Fruit fly (Drosophila melanogaster): ENCODE data around the gene Best2.

The Best2 gene

DNA sequence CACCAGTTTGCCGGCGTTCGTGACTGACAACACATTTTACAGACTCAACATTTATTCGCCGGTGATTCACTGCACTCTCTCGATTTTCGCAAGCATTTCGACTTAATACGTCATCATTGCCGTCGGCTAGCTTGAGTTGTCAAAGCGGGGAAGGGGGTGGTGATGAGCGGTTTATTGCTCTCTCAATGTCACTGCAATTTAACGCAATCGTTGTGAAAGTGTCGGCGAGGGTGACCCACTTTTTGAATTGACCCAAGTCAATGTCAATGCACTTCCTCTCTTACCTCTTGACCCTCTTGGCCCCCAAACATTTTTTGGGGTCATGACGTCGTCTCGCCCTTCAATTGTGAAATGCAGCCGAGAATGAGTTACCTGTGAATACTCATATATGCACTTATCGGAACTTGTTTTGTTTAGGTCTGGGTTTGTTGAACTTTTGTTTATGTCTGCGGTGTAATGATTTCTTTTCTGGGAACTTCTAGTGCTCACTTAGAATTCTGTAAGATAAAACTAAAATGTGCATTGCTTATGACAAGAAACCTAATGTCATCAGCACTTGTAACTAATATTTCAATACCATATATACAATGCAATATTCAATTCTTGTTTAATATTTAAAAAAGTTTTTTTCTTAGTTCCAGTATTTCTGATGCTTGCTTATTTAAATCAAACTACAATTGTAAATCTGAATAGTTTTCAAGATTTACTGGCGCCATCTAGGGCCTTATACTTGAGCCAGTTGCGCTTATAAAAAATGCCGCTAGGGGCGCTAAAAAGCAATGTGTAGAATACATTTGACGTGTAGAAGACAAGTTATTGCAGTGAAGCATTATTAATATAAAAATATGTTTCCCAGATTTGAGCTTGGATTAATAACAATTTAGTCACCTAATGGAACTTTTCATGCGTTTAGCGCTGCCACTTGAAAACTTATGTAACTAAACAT lies 7.7 kb upstream of the Best2 start:
- TF ChIP-seq Myc (optimal IDR thresholded peaks at IDR 0.05) (no peak), ttk (optimal IDR thresholded peaks at IDR 0.05) (no peak), insv (optimal IDR thresholded peaks at IDR 0.05) (no peak), Sin3A (optimal IDR thresholded peaks at IDR 0.05) (no peak), psq (optimal IDR thresholded peaks at IDR 0.05) (no peak), h (optimal IDR thresholded peaks at IDR 0.05) (no peak)

DNA sequence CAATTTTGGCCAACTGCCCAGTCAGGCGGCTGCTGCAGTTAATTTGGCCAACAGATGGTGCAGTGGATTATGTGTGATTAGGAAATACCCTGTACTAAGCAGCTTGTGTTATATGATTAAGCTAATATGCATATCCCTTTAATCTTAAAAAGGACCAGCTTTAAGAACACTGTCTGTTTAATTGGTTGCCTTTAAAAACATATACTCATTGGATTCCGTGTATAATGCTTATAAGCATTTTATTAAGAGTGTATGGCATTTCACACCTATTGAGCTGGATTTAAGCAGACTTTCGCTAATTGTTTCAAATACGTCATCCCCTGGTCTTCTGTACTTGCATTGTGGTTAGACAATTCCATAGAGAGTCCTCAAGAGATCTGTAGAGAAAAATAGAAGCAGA lies 7.0 kb upstream of the Best2 start:
- no peak for TF ChIP-seq h (optimal IDR thresholded peaks at IDR 0.05)
- no peak for TF ChIP-seq insv (optimal IDR thresholded peaks at IDR 0.05)
- TF ChIP-seq psq (optimal IDR thresholded peaks at IDR 0.05) = no peak
- no peak for TF ChIP-seq ttk (optimal IDR thresholded peaks at IDR 0.05)
- TF ChIP-seq Myc (optimal IDR thresholded peaks at IDR 0.05) = no peak
- no peak for TF ChIP-seq Sin3A (optimal IDR thresholded peaks at IDR 0.05)

- TF ChIP-seq h (optimal IDR thresholded peaks at IDR 0.05) = no peak
- TF ChIP-seq Myc (optimal IDR thresholded peaks at IDR 0.05) = no peak
- TF ChIP-seq Sin3A (optimal IDR thresholded peaks at IDR 0.05) = no peak
- no peak for TF ChIP-seq ttk (optimal IDR thresholded peaks at IDR 0.05)
- no peak for TF ChIP-seq insv (optimal IDR thresholded peaks at IDR 0.05)
- TF ChIP-seq psq (optimal IDR thresholded peaks at IDR 0.05) = no peak
These were observed 6.4 kb upstream of the Best2 start, which contains the start of gene Ldh for dm6 chr3L:6262644-6263404. Ldh (minus strand) TSS chr3L:6262694.

DNA sequence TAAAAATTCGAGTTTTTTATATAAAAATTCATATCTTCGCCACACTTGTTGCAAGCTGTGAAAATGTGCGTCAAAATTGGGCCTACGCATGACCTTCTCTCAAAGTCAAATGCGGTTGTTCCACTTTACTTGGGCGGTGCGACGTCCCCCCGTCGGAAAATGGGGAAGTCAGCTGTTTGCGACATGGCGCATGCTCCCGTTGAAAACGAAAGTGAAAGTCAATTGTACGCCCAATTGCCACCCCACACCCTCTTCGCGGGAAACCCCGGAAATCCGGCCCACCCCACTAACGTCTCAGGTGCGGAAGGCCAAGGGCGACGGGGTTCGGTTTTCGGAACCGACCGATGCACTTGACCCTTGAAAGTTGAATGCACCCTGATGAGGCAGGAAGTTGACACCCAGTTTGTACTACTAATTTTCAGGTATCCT lies 5.6 kb upstream of the Best2 start:
- TF ChIP-seq ttk (optimal IDR thresholded peaks at IDR 0.05) (no peak), psq (optimal IDR thresholded peaks at IDR 0.05) (no peak), Sin3A (optimal IDR thresholded peaks at IDR 0.05) (no peak), h (optimal IDR thresholded peaks at IDR 0.05) (no peak), Myc (optimal IDR thresholded peaks at IDR 0.05) (no peak), insv (optimal IDR thresholded peaks at IDR 0.05) (no peak)

- TF ChIP-seq insv (optimal IDR thresholded peaks at IDR 0.05) (no peak), psq (optimal IDR thresholded peaks at IDR 0.05) (no peak), h (optimal IDR thresholded peaks at IDR 0.05) (no peak), ttk (optimal IDR thresholded peaks at IDR 0.05) (no peak), Sin3A (optimal IDR thresholded peaks at IDR 0.05) (no peak), Myc (optimal IDR thresholded peaks at IDR 0.05) (no peak)
These were observed 4.8 kb upstream of the Best2 start for dm6 chr3L:6261230-6261629.

DNA sequence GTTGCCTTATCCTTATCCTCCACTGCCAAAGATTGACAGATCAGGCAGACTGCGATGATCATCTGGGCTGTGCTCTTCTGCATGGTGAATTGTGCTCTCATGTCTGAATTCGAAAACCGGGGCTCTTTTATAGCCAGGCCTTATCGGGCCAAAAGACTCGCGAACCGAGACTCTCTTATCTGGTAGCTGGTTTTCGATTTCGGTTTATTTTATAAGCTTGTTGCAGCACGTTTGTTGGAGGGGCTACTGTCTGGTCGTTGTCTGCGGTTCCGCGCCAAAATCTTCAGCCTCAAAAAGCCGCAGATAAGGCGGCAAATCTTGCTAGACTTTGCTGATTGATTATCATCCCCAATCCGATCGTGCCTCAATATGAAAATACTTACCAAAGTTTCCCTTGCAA lies 2.2 kb upstream of the Best2 start, which contains the start of gene CG10163:
Gene CG10163, minus strand, starts transcription at position 101 of the 400 bp plus-strand sequence.
- TF ChIP-seq Myc (optimal IDR thresholded peaks at IDR 0.05) (no peak), psq (optimal IDR thresholded peaks at IDR 0.05) (no peak), insv (optimal IDR thresholded peaks at IDR 0.05) (no peak), h (optimal IDR thresholded peaks at IDR 0.05) (no peak), Sin3A (optimal IDR thresholded peaks at IDR 0.05) (no peak), ttk (optimal IDR thresholded peaks at IDR 0.05) (no peak)

DNA sequence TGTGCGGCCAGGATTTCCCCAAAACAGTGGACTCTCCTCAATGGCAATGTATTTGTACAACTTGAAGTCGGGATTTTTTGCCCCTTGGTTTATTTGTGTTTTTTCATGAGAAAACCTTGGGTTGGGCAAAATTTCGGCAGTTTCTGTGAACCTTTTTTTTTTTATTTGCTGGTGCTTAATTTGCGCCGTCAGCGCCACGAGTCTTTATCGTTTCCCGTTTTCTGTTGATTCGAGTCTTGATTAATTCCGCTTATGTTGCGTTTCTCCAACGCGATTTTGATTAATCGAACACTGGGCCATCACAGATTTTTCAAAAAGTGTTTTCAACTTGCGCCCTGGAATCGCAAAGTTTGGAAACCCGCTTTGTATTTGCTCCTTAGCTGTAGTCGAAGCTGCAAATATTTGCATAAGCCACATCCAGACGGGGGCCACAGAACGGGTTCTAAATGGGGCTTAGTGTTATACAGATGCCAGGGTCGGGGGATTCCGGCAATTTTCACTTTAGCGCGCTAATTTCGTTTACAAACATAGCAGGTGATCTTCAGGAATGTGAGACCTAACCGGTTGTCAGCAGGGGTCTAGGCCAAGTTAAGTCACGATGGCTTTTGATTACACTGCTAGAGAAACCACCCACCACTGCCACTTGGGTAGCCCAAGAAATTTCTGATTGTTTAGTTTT lies 1.9 kb downstream of the Best2 start:
- TF ChIP-seq h (optimal IDR thresholded peaks at IDR 0.05) (no peak), ttk (optimal IDR thresholded peaks at IDR 0.05) (no peak), Sin3A (optimal IDR thresholded peaks at IDR 0.05) (no peak), insv (optimal IDR thresholded peaks at IDR 0.05) (no peak), psq (optimal IDR thresholded peaks at IDR 0.05) (no peak), Myc (optimal IDR thresholded peaks at IDR 0.05) (no peak)

- TF ChIP-seq psq (optimal IDR thresholded peaks at IDR 0.05) (no peak), Myc (optimal IDR thresholded peaks at IDR 0.05) (no peak), ttk (optimal IDR thresholded peaks at IDR 0.05) (no peak), insv (optimal IDR thresholded peaks at IDR 0.05) (no peak), Sin3A (optimal IDR thresholded peaks at IDR 0.05) (no peak), h (optimal IDR thresholded peaks at IDR 0.05) (no peak)
These were observed 2.7 kb downstream of the Best2 start for dm6 chr3L:6253730-6254129.

DNA sequence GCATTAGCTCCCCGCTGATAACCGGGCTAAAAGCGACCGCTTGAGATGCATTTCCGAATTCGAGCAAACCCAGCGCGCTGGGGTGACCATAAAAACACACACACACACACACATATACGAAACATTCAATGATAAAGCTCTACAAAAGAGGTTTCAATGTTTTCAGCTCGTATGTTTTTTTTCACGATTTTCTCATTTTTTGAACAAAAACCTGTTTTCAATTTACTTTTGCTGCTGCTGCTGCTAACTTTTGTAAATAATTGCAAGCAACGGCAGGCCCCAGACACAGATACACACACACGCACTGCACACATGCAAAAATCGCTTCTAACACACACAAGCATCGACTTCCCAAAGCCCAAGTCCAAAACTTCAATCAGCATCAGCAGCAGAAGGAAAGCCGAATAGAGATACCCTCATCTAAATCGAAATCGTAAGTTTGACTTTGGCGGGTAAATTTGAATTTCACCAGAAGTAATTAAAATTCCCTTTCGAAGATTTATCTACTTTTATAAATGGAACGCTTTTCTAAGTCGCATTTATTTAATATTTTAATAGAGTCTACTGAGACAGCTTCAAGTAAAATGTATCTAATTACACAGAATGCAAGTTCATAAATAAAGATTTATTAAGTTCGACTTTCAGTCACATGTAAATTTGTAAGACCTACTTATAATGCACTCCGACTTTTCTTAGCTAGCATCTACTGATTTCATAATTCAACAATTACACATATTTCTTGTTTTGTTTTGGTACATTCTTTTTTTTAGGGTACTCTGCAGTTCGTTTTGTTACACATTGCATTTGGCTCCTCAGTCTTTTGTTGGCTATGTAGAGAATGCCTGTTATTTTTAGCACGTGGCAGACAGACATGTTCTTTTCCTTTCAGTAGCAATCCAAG lies 7.0 kb downstream of the Best2 start:
- TF ChIP-seq ttk (optimal IDR thresholded peaks at IDR 0.05) = no peak
- TF ChIP-seq insv (optimal IDR thresholded peaks at IDR 0.05) = no peak
- no peak for TF ChIP-seq h (optimal IDR thresholded peaks at IDR 0.05)
- no peak for TF ChIP-seq psq (optimal IDR thresholded peaks at IDR 0.05)
- no peak for TF ChIP-seq Sin3A (optimal IDR thresholded peaks at IDR 0.05)
- no peak for TF ChIP-seq Myc (optimal IDR thresholded peaks at IDR 0.05)

dm6 chr3L:6245646-6246045 lies 10.8 kb downstream of the Best2 start, which contains the start of gene Mdr65:
Mdr65 (minus strand) TSS chr3L:6245746.
- TF ChIP-seq psq (optimal IDR thresholded peaks at IDR 0.05) (no peak), Myc (optimal IDR thresholded peaks at IDR 0.05) (no peak), insv (optimal IDR thresholded peaks at IDR 0.05) (no peak), h (optimal IDR thresholded peaks at IDR 0.05) (no peak), Sin3A (optimal IDR thresholded peaks at IDR 0.05) (no peak), ttk (optimal IDR thresholded peaks at IDR 0.05) (no peak)

All from Kc167 (cell line).